Worm (Caenorhabditis elegans): Measurements from ENCODE around the gene C24B9.3.
A peak's percentile ranks its signal among the peaks of the same experiment; 100 is the strongest.

C24B9.3 gene

DNA sequence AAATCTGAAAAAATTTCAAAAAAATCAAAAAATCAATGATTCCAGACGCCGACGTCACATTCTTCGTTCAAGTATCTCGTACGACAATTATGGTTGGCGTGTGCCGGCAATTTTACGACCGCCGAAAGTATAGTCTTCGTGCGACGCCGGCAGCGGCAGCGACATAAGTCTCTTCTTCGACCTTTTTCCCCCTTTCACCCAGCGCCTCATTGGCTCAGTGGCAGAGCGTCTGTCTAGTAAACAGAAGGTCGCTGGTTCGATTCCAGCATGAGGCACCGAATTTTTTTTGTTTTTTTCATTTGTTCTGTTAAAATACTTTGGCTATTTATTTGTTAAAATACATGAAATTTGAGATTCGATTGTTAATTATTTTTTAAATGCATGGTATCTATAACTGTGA is 37.6 kb downstream of the C24B9.3 start (continued):
- TF ChIP-seq ceh-91 (GFP tag; IDR thresholded peaks at IDR 0.05) = no peak
- 0 out of 2 replicates have a peak, but pooled peaks have one; percentile 34 for TF ChIP-seq egl-18 (GFP tag; IDR thresholded peaks at IDR 0.05)
- no peak for TF ChIP-seq F10E7.11 (tag; optimal IDR thresholded peaks at IDR 0.05)
- peak; percentile 38 for TF ChIP-seq lin-40 (tag; optimal IDR thresholded peaks at IDR 0.05)
- TF ChIP-seq tbp1 (GFP tag; optimal IDR thresholded peaks at IDR 0.05) = peak; percentile 94
- TF ChIP-seq ama-1 (optimal IDR thresholded peaks at IDR 0.05) = no peak
- peak; percentile 15 to 71 for TF ChIP-seq ama-1 (GFP tag; optimal IDR thresholded peaks at IDR 0.05)
- no peak for TF ChIP-seq tbx-9 (tag; optimal IDR thresholded peaks at IDR 0.05; ENCODE audit: borderline replicate concordance)
- TF ChIP-seq let-607 (tag; optimal IDR thresholded peaks at IDR 0.05) = no peak
- TF ChIP-seq bed-2 (GFP tag; IDR thresholded peaks at IDR 0.05) = no peak
- TF ChIP-seq mel-28 (tag; optimal IDR thresholded peaks at IDR 0.05; ENCODE audit: borderline replicate concordance) = no peak
- TF ChIP-seq ZK185.1 (tag; optimal IDR thresholded peaks at IDR 0.05; ENCODE audit: poor library complexity, severe bottlenecking) = no peak
- peak; percentile 15 for TF ChIP-seq lsy-27 (tag; optimal IDR thresholded peaks at IDR 0.05; ENCODE audit: borderline replicate concordance, insufficient read depth)
- TF ChIP-seq zfh-2 (GFP tag; conservative IDR thresholded peaks at IDR 0.05) = no peak
- peak; percentile 81 for TF ChIP-seq D2030.7 (GFP tag; IDR thresholded peaks at IDR 0.05)
- peak; percentile 29 for TF ChIP-seq unc-130 (GFP tag; optimal IDR thresholded peaks at IDR 0.05)
- TF ChIP-seq F23B12.7 (tag; optimal IDR thresholded peaks at IDR 0.05; ENCODE audit: insufficient read depth) = peak; percentile 35
- no peak for TF ChIP-seq F37B4.10 (GFP tag; IDR thresholded peaks at IDR 0.05)
- no peak for TF ChIP-seq C06A6.2 (GFP tag; conservative IDR thresholded peaks at IDR 0.05)
- peak; percentile 8 for TF ChIP-seq chd-7 (tag; optimal IDR thresholded peaks at IDR 0.05)
- TF ChIP-seq attf-5 (GFP tag; optimal IDR thresholded peaks at IDR 0.05) = peak; percentile 67
- TF ChIP-seq hmg-1.2 (GFP tag; IDR thresholded peaks at IDR 0.05) = peak; percentile 67
- peak in 1 of 3 experiments; percentile 4 for TF ChIP-seq lin-35 (GFP tag; optimal IDR thresholded peaks at IDR 0.05)
- no peak for TF ChIP-seq F55B11.4 (tag; optimal IDR thresholded peaks at IDR 0.05; ENCODE audit: borderline replicate concordance, insufficient read depth)
- no peak for TF ChIP-seq ztf-18 (tag; optimal IDR thresholded peaks at IDR 0.05)
- TF ChIP-seq madf-8 (GFP tag; conservative IDR thresholded peaks at IDR 0.05) = no peak
- TF ChIP-seq dpl-1 (GFP tag; optimal IDR thresholded peaks at IDR 0.05) = no peak
- 0 out of 2 replicates have a peak, but pooled peaks have one; percentile 50 for TF ChIP-seq Y56A3A.18 (GFP tag; IDR thresholded peaks at IDR 0.05)
- TF ChIP-seq F52B5.7 (tag; optimal IDR thresholded peaks at IDR 0.05) = no peak
- no peak for TF ChIP-seq hsf-1 (GFP tag; IDR thresholded peaks at IDR 0.05)
- TF ChIP-seq B0035.1 (tag; optimal IDR thresholded peaks at IDR 0.05) = no peak
- no peak for TF ChIP-seq hlh-26 (GFP tag; conservative IDR thresholded peaks at IDR 0.05)
- TF ChIP-seq Y79H2A.3 (GFP tag; conservative IDR thresholded peaks at IDR 0.05) = 0 out of 2 replicates have a peak, but pooled peaks have one; percentile 13
- no peak for TF ChIP-seq nfya-2 (GFP tag; IDR thresholded peaks at IDR 0.05)
- TF ChIP-seq madf-6 (GFP tag; IDR thresholded peaks at IDR 0.05) = peak; percentile 60; the same call in 1 of the 2 replicates
- TF ChIP-seq lin-26 (GFP tag; IDR thresholded peaks at IDR 0.05) = peak; percentile 84
- TF ChIP-seq K11D2.4 (GFP tag; IDR thresholded peaks at IDR 0.05) = no peak
- TF ChIP-seq ceh-79 (tag; optimal IDR thresholded peaks at IDR 0.05) = no peak
- TF ChIP-seq nhr-179 (tag; optimal IDR thresholded peaks at IDR 0.05) = no peak
- TF ChIP-seq ztf-26 (tag; optimal IDR thresholded peaks at IDR 0.05) = peak; percentile 7
- TF ChIP-seq nhr-27 (tag; optimal IDR thresholded peaks at IDR 0.05) = no peak
- no peak for TF ChIP-seq akir-1 (GFP tag; optimal IDR thresholded peaks at IDR 0.05)
- peak; percentile 54 for TF ChIP-seq lin-54 (GFP tag; optimal IDR thresholded peaks at IDR 0.05)
- no peak for TF ChIP-seq fkh-3 (tag; optimal IDR thresholded peaks at IDR 0.05)
- TF ChIP-seq T07F8.4 (tag; optimal IDR thresholded peaks at IDR 0.05) = peak; percentile 57
- 0 out of 2 replicates have a peak, but pooled peaks have one; percentile 37 for TF ChIP-seq hmg-20 (GFP tag; IDR thresholded peaks at IDR 0.05)
- no peak for TF ChIP-seq B0019.2 (GFP tag; conservative IDR thresholded peaks at IDR 0.05)
- no peak for TF ChIP-seq hlh-12 (tag; optimal IDR thresholded peaks at IDR 0.05)

All from whole organism, young adult.